Worm (Caenorhabditis elegans): ENCODE measurements around the gene T26G10.5.

Gene T26G10.5

ce11 chrIII:9465424-9465823, 39.2 kb upstream of the T26G10.5 start, which contains the start of gene B0464.9:
B0464.9 (plus strand) TSS chrIII:9465767.
- TF ChIP-seq hlh-6 (tag; optimal IDR thresholded peaks at IDR 0.05) (no peak), ets-4 (tag; optimal IDR thresholded peaks at IDR 0.05) (peak; percentile 56), ceh-34 (tag; optimal IDR thresholded peaks at IDR 0.05) (no peak), ceh-14 (tag; optimal IDR thresholded peaks at IDR 0.05) (peak; percentile 10), tbx-2 (tag; optimal IDR thresholded peaks at IDR 0.05) (peak; percentile 81), hlh-30 (tag; optimal IDR thresholded peaks at IDR 0.05; ENCODE audit: insufficient read depth) (no peak), fkh-10 (GFP tag; optimal IDR thresholded peaks at IDR 0.05) (no peak), unc-3 (GFP tag; conservative IDR thresholded peaks at IDR 0.05) (no peak), unc-3 (tag; optimal IDR thresholded peaks at IDR 0.05) (no peak), pqm-1 (tag; optimal IDR thresholded peaks at IDR 0.05) (no peak), hlh-15 (tag; optimal IDR thresholded peaks at IDR 0.05) (no peak), mec-3 (tag; optimal IDR thresholded peaks at IDR 0.05; ENCODE audit: borderline replicate concordance) (no peak), K09A11.1 (tag; optimal IDR thresholded peaks at IDR 0.05; ENCODE audit: insufficient read depth) (no peak), T23F11.4 (GFP tag; optimal IDR thresholded peaks at IDR 0.05) (no peak), ceh-48 (tag; optimal IDR thresholded peaks at IDR 0.05) (no peak), ztf-16 (tag; optimal IDR thresholded peaks at IDR 0.05) (no peak), unc-86 (tag; optimal IDR thresholded peaks at IDR 0.05) (no peak), ceh-22 (tag; optimal IDR thresholded peaks at IDR 0.05) (no peak), C08G9.2 (tag; optimal IDR thresholded peaks at IDR 0.05) (peak; percentile 76), pros-1 (tag; optimal IDR thresholded peaks at IDR 0.05) (no peak), fax-1 (tag; optimal IDR thresholded peaks at IDR 0.05) (peak; percentile 45), ama-1 (optimal IDR thresholded peaks at IDR 0.05) (no peak), dve-1 (tag; optimal IDR thresholded peaks at IDR 0.05) (no peak), ceh-45 (GFP tag; IDR thresholded peaks at IDR 0.05) (no peak), ceh-9 (tag; optimal IDR thresholded peaks at IDR 0.05) (no peak), lim-6 (tag; optimal IDR thresholded peaks at IDR 0.05) (no peak), elt-2 (tag; optimal IDR thresholded peaks at IDR 0.05) (peak; percentile 57), nhr-11 (tag; optimal IDR thresholded peaks at IDR 0.05) (no peak), rnt-1 (tag; optimal IDR thresholded peaks at IDR 0.05) (peak; percentile 4), gmeb-2 (tag; optimal IDR thresholded peaks at IDR 0.05) (no peak), ceh-6 (GFP tag; optimal IDR thresholded peaks at IDR 0.05) (no peak), hlh-8 (tag; optimal IDR thresholded peaks at IDR 0.05) (peak; percentile 61), nfya-1 (tag; optimal IDR thresholded peaks at IDR 0.05) (no peak), unc-55 (GFP tag; optimal IDR thresholded peaks at IDR 0.05) (no peak), ceh-2 (tag; optimal IDR thresholded peaks at IDR 0.05) (peak; percentile 59), lin-11 (tag; optimal IDR thresholded peaks at IDR 0.05) (no peak), sox-4 (tag; optimal IDR thresholded peaks at IDR 0.05) (no peak), sox-2 (GFP tag; IDR thresholded peaks at IDR 0.05) (no peak), madf-2 (tag; optimal IDR thresholded peaks at IDR 0.05) (no peak), ceh-31 (tag; optimal IDR thresholded peaks at IDR 0.05) (peak; percentile 77), odd-2 (tag; optimal IDR thresholded peaks at IDR 0.05) (no peak), zip-5 (tag; optimal IDR thresholded peaks at IDR 0.05) (peak; percentile 73), syd-9 (tag; optimal IDR thresholded peaks at IDR 0.05) (no peak), ceh-24 (tag; optimal IDR thresholded peaks at IDR 0.05) (no peak), ceh-19 (GFP tag; optimal IDR thresholded peaks at IDR 0.05) (no peak), sdc-2 (tag; optimal IDR thresholded peaks at IDR 0.05) (no peak), elt-4 (tag; optimal IDR thresholded peaks at IDR 0.05) (no peak), fkh-6 (tag; optimal IDR thresholded peaks at IDR 0.05) (no peak), npax-4 (tag; optimal IDR thresholded peaks at IDR 0.05) (no peak), dmd-4 (tag; optimal IDR thresholded peaks at IDR 0.05; ENCODE audit: borderline replicate concordance) (no peak), hlh-13 (GFP tag; optimal IDR thresholded peaks at IDR 0.05) (no peak), pag-3 (tag; optimal IDR thresholded peaks at IDR 0.05; ENCODE audit: borderline replicate concordance) (no peak), pha-4 (tag; optimal IDR thresholded peaks at IDR 0.05) (no peak), pha-2 (tag; optimal IDR thresholded peaks at IDR 0.05) (no peak)
